Worm (Caenorhabditis elegans): ENCODE measurements around the gene T09A12.1.

- TF ChIP-seq nhr-28 (tag; optimal IDR thresholded peaks at IDR 0.05): no peak
- TF ChIP-seq ceh-28 (tag; optimal IDR thresholded peaks at IDR 0.05): no peak
- no peak for TF ChIP-seq fkh-10 (GFP tag; optimal IDR thresholded peaks at IDR 0.05)
- TF ChIP-seq ama-1 (optimal IDR thresholded peaks at IDR 0.05): no peak
- TF ChIP-seq unc-62 (GFP tag; optimal IDR thresholded peaks at IDR 0.05 in 1 of 2): peak in 1 of 2 experiments; percentile 96
- no peak for TF ChIP-seq unc-62 (tag; optimal IDR thresholded peaks at IDR 0.05)
- no peak for TF ChIP-seq gei-8 (GFP tag; optimal IDR thresholded peaks at IDR 0.05)
- no peak for TF ChIP-seq F26F4.8 (GFP tag; conservative IDR thresholded peaks at IDR 0.05)
- TF ChIP-seq nhr-76 (tag; optimal IDR thresholded peaks at IDR 0.05): no peak
Measured at ce11 chrIV:8287287-8287686, 43.1 kb downstream of the T09A12.1 start.
